Worm (Caenorhabditis elegans) whole organism, mixed stage, embryonic: Measurements from ENCODE around the gene glb-15.

ENCODE experiments used
- ces-1 ChIP-seq: fragments of 150-350 bp; optimal IDR thresholded peaks from 2 replicates; lab custom pipeline; 2014; ENCODE audit warnings: missing biosample characterization, missing genetic modification reagents, missing genetic modification characterization
- mab-5 ChIP-seq: fragments of 150-350 bp; optimal IDR thresholded peaks from 2 replicates; lab custom pipeline; 2014; ENCODE audit warnings: missing biosample characterization, missing genetic modification characterization
- mls-2 ChIP-seq: sonication (generic microtip); optimal IDR thresholded peaks from 2 replicates; lab custom pipeline; 2016; ENCODE audit warnings: mild to moderate bottlenecking, missing genetic modification characterization, moderate library complexity, missing compliant biosample characterization
- unc-39 ChIP-seq: fragments of 150-350 bp; optimal IDR thresholded peaks from 2 replicates; lab custom pipeline; 2014; ENCODE audit warnings: missing biosample characterization, missing genetic modification characterization
- ztf-11 ChIP-seq: fragments of 150-350 bp; optimal IDR thresholded peaks from 2 replicates; lab custom pipeline; 2014; ENCODE audit warnings: missing biosample characterization, missing genetic modification characterization

DNA sequence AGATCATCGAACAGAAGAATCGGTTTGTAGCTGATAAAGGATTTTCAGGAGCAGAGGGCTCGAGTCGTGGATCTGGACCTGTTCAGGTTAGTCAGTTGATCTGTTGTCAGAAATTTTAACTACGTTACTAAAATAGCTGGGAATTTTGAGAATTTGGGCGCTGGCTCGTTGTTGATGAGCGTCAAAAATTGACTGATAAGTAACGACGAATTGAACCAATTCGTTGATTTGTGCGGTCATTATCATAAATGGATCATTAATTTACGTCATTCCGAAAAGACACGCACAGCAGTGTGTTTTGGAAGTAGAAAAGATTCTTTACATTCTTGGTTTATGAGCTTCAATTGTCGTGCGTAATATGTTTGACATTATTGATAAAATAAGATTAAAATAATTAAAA, 29.7 kb upstream of the glb-15 start:
- TF ChIP-seq ztf-11 (tag; lab: Kevin White, UChicago) (no peak), mab-5 (no peak), unc-39 (tag; lab: Kevin White, UChicago) (no peak), ces-1 (GFP tag; lab: Kevin White, UChicago) (no peak), mls-2 (tag; lab: Kevin White, UChicago) (no peak)
